Worm (Caenorhabditis elegans): ENCODE measurements around the gene nxf-2.

DNA sequence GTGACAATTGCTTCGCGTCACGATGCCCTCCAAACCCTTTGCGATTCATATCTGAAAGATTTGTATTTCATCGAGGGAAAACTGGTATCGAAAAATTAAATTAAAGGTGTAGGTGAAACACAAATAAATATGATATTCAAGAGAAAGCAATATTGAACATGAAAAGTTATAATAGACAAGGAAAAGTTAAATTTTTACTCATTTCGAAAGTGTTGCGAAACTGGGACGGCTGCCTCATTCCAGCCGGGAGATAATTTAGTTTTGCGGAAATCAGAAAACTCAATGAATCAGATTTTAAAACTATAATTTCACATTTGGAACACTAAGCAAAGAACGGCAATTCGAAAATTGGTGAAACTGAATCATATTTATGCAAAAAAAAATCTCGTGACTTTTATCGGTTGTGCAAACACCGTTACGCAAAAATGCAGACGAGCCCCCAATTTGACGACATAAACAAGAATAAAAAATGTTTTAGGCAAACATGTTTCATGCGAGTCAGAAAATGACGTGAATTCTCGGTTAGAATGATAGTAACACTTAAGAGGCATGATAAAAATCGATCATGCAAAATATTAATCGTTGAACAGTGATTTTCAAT, 2.6 kb downstream of the nxf-2 start, which contains the start of the genes nxf-1 and C15H11.11:
- TF ChIP-seq nhr-10 (tag; optimal IDR thresholded peaks at IDR 0.05): no peak
- TF ChIP-seq zag-1 (tag; optimal IDR thresholded peaks at IDR 0.05): no peak
- TF ChIP-seq elt-1 (tag; optimal IDR thresholded peaks at IDR 0.05): no peak
- peak; percentile 70 for TF ChIP-seq unc-55 (GFP tag; optimal IDR thresholded peaks at IDR 0.05)
- no peak for TF ChIP-seq lin-39 (tag; optimal IDR thresholded peaks at IDR 0.05)
- TF ChIP-seq unc-39 (tag; optimal IDR thresholded peaks at IDR 0.05): no peak
- peak; percentile 71 for TF ChIP-seq sma-9 (GFP tag; optimal IDR thresholded peaks at IDR 0.05)
- TF ChIP-seq sma-9 (tag; optimal IDR thresholded peaks at IDR 0.05): no peak

Data from whole organism, L2 larva.